Worm (Caenorhabditis elegans) whole organism, L2 larva: ENCODE results near the gene nhr-204.

Experiments
- R02D3.7 ChIP-seq: fragments of 150-350 bp; optimal IDR thresholded peaks from 2 replicates; lab custom pipeline; 2014; ENCODE audit warnings: missing biosample characterization, missing genetic modification characterization
- Y55F3AM.14 ChIP-seq: fragments of 200-800 bp; sonication (Bioruptor generic); optimal IDR thresholded peaks from 2 replicates; lab custom pipeline; 2018; ENCODE audit warnings: mild to moderate bottlenecking, missing genetic modification characterization, missing compliant biosample characterization
- elt-1 ChIP-seq: fragments of 150-350 bp; optimal IDR thresholded peaks from 2 replicates; lab custom pipeline; 2014; ENCODE audit warnings: missing biosample characterization, missing genetic modification characterization
- lin-11 ChIP-seq: fragments of 150-350 bp; sonication (generic microtip); optimal IDR thresholded peaks from 2 replicates; lab custom pipeline; 2014; ENCODE audit warnings: missing biosample characterization, missing genetic modification characterization, inconsistent platforms, mixed read lengths
- lin-13 ChIP-seq: fragments of 150-350 bp; optimal IDR thresholded peaks from 2 replicates; lab custom pipeline; 2014; ENCODE audit warnings: missing biosample characterization, missing genetic modification reagents, missing genetic modification characterization
- lsy-2 ChIP-seq, 2 experiments: fragments of 150-350 bp in 1 of 2; sonication (generic microtip) in 1 of 2; optimal IDR thresholded peaks; 2 replicates each; lab custom pipeline; 2014 to 2017; ENCODE audit warnings: missing biosample characterization in 2 of 2, missing genetic modification characterization in 2 of 2
- nhr-11 ChIP-seq: fragments of 150-350 bp; optimal IDR thresholded peaks from 2 replicates; lab custom pipeline; 2014; ENCODE audit warnings: missing biosample characterization, missing genetic modification characterization
- nhr-237 ChIP-seq: fragments of 150-350 bp; optimal IDR thresholded peaks from 2 replicates; lab custom pipeline; 2014; ENCODE audit warnings: missing biosample characterization, missing genetic modification characterization
- unc-39 ChIP-seq: fragments of 150-350 bp; optimal IDR thresholded peaks from 2 replicates; lab custom pipeline; 2014; ENCODE audit warnings: missing biosample characterization, missing genetic modification characterization
- zag-1 ChIP-seq: fragments of 150-350 bp; optimal IDR thresholded peaks from 2 replicates; lab custom pipeline; 2014; ENCODE audit warnings: missing biosample characterization, missing genetic modification characterization
- ztf-1 ChIP-seq: fragments of 200-800 bp; sonication (Bioruptor generic); conservative IDR thresholded peaks from 2 replicates; pipeline ENCODE4 v1.3.6; 2022; ENCODE audit warnings: missing genetic modification characterization, missing compliant biosample characterization
- ztf-11 ChIP-seq: sonication (generic microtip); optimal IDR thresholded peaks from 2 replicates; lab custom pipeline; 2017; ENCODE audit warnings: missing biosample characterization, missing genetic modification characterization
- ztf-4 ChIP-seq: fragments of 150-350 bp; optimal IDR thresholded peaks from 2 replicates; lab custom pipeline; 2014; ENCODE audit warnings: missing biosample characterization, missing genetic modification characterization

DNA sequence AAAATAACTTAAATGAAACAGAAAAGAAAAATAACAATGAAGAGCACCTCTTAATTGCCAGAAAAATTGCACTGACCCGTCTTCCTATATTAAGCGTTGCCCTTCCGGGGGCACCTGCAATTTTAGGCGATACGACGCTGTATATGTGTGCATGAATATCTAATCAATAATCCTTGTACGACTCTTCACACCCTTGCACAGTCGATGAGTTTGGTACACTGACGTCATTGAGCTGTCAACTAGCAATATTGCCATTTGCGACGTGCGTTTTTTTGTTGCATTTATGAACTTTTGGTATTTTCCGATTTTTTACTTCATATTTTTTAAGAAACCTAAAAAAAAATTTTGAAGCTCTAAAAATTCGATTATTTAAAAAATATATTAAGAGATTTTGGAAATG, 12.5 kb downstream of the nhr-204 start, which contains the start of gene kin-34:
- TF ChIP-seq zag-1 (tag; lab: Kevin White, UChicago), result no peak
- no peak for TF ChIP-seq lsy-2 (tag; optimal IDR thresholded peaks at IDR 0.05; lab: Kevin White, UChicago)
- TF ChIP-seq ztf-4 (tag; lab: Kevin White, UChicago), result no peak
- TF ChIP-seq lin-11, result no peak
- TF ChIP-seq R02D3.7 (tag; lab: Kevin White, UChicago), result no peak
- no peak for TF ChIP-seq ztf-1 (GFP tag; lab: Robert Waterston, UW)
- TF ChIP-seq ztf-11 (tag; lab: Kevin White, UChicago), result no peak
- no peak for TF ChIP-seq unc-39 (tag; lab: Kevin White, UChicago)
- no peak for TF ChIP-seq nhr-11 (tag; lab: Kevin White, UChicago)
- no peak for TF ChIP-seq lin-13 (GFP tag; lab: Kevin White, UChicago)
- TF ChIP-seq Y55F3AM.14 (GFP tag; lab: Kevin White, UChicago), result no peak
- no peak for TF ChIP-seq nhr-237 (tag; lab: Kevin White, UChicago)
- no peak for TF ChIP-seq elt-1
